Worm (Caenorhabditis elegans): ENCODE results near the gene rft-2.

The rft-2 gene

DNA sequence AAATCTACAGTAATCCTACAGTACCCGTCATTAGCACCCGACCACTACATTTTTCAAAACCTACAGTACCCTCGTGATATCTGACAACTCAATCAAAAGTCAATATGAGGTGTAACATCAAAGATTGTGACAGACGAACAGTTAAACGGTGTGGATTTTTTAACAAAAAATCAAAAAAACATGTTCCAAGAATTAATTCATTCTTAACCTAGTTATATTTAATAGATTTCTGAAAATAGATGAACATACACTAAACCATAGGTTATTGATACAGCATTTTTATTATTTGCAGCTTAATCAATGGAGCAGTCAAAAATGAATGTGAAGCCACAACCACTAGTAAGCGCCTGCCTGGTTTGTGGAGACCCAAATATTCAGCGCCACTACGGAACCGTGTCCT lies 42.8 kb downstream of the rft-2 start, which contains the start of gene nhr-118:
Gene nhr-118, plus strand, starts transcription at position 301 of the 400 bp plus-strand sequence.
- no peak for TF ChIP-seq unc-62 (GFP tag; optimal IDR thresholded peaks at IDR 0.05)

DNA sequence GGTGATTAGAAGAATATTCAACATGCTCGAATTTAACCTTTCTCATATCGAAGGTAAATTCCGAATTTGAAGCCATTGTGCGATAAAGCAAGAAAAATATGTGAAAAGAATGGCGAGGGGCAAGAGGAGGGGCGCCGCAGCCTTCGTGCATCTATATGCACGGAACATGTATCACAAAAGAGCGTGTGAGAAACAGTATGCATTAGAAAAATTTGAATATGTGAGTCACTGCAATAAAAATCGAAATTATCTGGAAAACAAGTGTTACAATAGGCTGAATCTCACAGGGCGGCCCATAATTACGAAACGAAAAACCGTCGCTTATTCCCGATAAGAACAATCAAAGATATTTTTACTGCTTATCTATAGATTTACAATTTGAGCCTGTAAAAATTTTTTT lies 48.5 kb downstream of the rft-2 start, which contains the start of gene F13A2.5:
Gene F13A2.5, minus strand, starts transcription at position 101 of the 400 bp plus-strand sequence.
- TF ChIP-seq unc-62 (GFP tag; optimal IDR thresholded peaks at IDR 0.05): no peak

DNA sequence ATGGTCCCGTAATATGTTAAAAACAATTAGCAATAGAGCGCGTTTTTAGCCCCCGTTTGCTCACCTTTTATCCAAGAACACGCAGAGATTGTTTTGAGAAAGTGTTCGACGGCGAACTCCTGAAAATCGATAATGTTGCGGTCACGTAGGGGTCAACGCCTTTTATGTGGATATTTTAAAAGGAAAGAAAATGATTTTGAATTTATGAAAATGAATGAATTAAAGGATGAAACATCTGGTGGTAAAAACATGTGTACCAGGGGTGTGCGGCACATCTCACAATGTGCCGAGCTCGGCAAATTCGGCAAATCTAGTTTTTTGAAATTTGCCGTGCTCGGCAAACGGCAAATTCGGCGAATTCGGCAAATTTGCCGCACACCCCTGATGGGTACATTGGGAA lies 50.2 kb downstream of the rft-2 start, which contains the start of gene F13A2.4:
Gene F13A2.4, minus strand, starts transcription at position 101 of the 400 bp plus-strand sequence.
- TF ChIP-seq unc-62 (GFP tag; optimal IDR thresholded peaks at IDR 0.05): no peak

DNA sequence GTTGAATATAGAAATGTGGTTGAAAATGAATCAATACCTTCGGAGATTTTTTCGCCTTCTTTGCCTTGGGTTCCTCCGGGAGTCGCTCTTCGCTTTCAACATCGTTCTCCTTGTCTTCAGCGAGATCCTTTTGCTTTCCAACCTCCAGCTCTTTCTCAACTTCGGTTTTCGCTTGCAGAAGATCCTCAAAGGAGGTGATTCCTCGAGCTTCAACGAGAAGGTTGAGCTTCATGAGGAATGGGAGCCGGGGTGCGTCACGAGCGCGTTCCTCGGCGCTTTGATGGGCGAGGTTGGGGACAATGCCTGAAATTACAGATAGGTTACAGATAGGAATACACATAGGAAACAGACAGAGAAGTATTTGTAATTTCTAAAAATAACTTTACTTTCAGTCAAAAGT lies 51.5 kb downstream of the rft-2 start:
- TF ChIP-seq unc-62 (GFP tag; optimal IDR thresholded peaks at IDR 0.05): no peak

DNA sequence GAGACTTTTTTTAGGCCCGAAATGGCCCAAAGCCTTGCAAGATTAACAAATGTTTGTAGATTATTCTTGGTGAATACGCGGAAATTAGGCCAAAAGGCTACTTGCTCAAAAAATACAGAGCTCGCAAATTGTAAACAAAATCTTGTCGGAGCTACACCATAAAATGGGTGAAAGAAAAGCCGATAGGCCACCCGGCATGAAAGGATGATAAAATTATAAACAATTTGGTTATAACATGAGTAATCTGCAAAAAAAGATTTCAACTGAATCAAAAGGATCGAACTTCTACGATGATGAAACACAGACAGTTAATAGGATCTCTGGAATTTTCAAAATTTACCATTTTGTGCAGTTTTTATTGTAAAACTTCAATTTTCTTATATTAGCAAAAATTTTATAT lies 52.2 kb downstream of the rft-2 start:
- no peak for TF ChIP-seq unc-62 (GFP tag; optimal IDR thresholded peaks at IDR 0.05)

DNA sequence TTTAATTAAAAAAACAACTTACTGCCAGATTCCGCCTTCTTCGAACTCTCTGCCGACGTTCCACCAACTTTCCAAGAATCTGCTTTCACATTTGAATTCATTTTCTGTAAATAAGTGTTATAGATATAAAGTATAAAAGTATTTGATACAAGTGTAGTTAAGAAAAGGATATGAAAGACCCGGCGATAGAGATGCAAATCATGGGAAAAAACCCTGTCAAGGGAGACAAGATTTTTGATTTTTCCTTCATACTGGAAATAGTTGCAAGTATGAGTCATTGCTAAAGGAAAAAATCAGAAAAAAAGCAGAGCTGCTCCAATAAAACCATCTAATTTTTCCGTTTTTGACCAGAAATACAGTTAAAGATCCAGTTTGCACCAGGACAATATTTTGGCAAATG lies 54.1 kb downstream of the rft-2 start, which contains the start of gene F13A2.3:
Gene F13A2.3, minus strand, starts transcription at position 101 of the 400 bp plus-strand sequence.
- no peak for TF ChIP-seq unc-62 (GFP tag; optimal IDR thresholded peaks at IDR 0.05)
